Worm (Caenorhabditis elegans) whole organism, L1 larva: ENCODE results near the gene C54D10.13.

ENCODE experiments used
- alr-1 ChIP-seq: fragments of 200-800 bp; sonication (Bioruptor generic); optimal IDR thresholded peaks from 2 replicates; lab custom pipeline; 2018; ENCODE audit warnings: borderline replicate concordance, mild to moderate bottlenecking, missing genetic modification characterization, missing compliant biosample characterization
- aly-2 ChIP-seq: fragments of 150-350 bp; optimal IDR thresholded peaks from 2 replicates; lab custom pipeline; 2014; ENCODE audit warnings: missing biosample characterization, missing genetic modification characterization
- blmp-1 ChIP-seq: fragments of 150-350 bp; optimal IDR thresholded peaks from 2 replicates; lab custom pipeline; 2014; ENCODE audit warnings: missing biosample characterization, missing genetic modification characterization
- ceh-82 ChIP-seq, 3 experiments: fragments of 150-350 bp in 1 of 3; sonication (generic microtip) in 2 of 3; optimal IDR thresholded peaks; 2 replicates each; lab custom pipeline; 2014 to 2017; ENCODE audit warnings: missing biosample characterization in 3 of 3, missing genetic modification characterization in 3 of 3
- ceh-88 ChIP-seq: fragments of 200-800 bp; sonication (Bioruptor generic); IDR thresholded peaks from 2 replicates; pipeline ENCODE4 v1.3.6; 2022; ENCODE audit warnings: missing genetic modification characterization, missing compliant biosample characterization
- ces-1 ChIP-seq: fragments of 150-350 bp; optimal IDR thresholded peaks from 2 replicates; lab custom pipeline; 2014; ENCODE audit warnings: missing biosample characterization, missing genetic modification reagents, missing genetic modification characterization
- elt-3 ChIP-seq, 6 experiments: fragments of 150-350 bp in 1 of 6; sonication (generic microtip); optimal IDR thresholded peaks; 2 replicates each; lab custom pipeline; 2017 to 2018; ENCODE audit warnings: missing biosample characterization in 6 of 6, missing genetic modification characterization in 6 of 6, inconsistent platforms in 1 of 6
- lin-39 ChIP-seq: fragments of 150-350 bp; optimal IDR thresholded peaks from 2 replicates; lab custom pipeline; 2014; ENCODE audit warnings: missing biosample characterization, missing genetic modification reagents, missing genetic modification characterization
- nhr-20 ChIP-seq: sonication (generic microtip); optimal IDR thresholded peaks from 2 replicates; lab custom pipeline; 2016; ENCODE audit warnings: mild to moderate bottlenecking, missing genetic modification characterization, missing compliant biosample characterization
- pqm-1 ChIP-seq: sonication (generic microtip); optimal IDR thresholded peaks from 3 replicates; lab custom pipeline; 2017; ENCODE audit warnings: missing biosample characterization, missing genetic modification characterization
- snpc-4 ChIP-seq: fragments of 150-350 bp; optimal IDR thresholded peaks from 2 replicates; lab custom pipeline; 2014; ENCODE audit warnings: missing biosample characterization, missing genetic modification characterization
- sup-37 ChIP-seq: fragments of 200-800 bp; sonication (Bioruptor generic); optimal IDR thresholded peaks from 2 replicates; lab custom pipeline; 2018; ENCODE audit warnings: mild to moderate bottlenecking, missing genetic modification characterization, missing compliant biosample characterization
- ztf-11 ChIP-seq, 2 experiments: sonication (generic microtip); optimal IDR thresholded peaks; 2 replicates each; lab custom pipeline; 2016 to 2017; ENCODE audit warnings: missing genetic modification characterization in 2 of 2, missing biosample characterization in 1 of 2, missing compliant biosample characterization in 1 of 2

ce11 chrV:12395699-12396098 lies 36.4 kb downstream of the C54D10.13 start, which contains the start of gene twk-14:
- no peak for TF ChIP-seq aly-2
- no peak for TF ChIP-seq snpc-4 (tag; lab: Kevin White, UChicago)
- no peak for TF ChIP-seq pqm-1 (tag; lab: Kevin White, UChicago)
- TF ChIP-seq ces-1 (GFP tag; lab: Kevin White, UChicago), result no peak
- no peak for TF ChIP-seq ceh-82 (tag; optimal IDR thresholded peaks at IDR 0.05; lab: Kevin White, UChicago)
- no peak for TF ChIP-seq elt-3 (tag; optimal IDR thresholded peaks at IDR 0.05; lab: Kevin White, UChicago)
- TF ChIP-seq sup-37 (GFP tag; lab: Kevin White, UChicago), result no peak
- TF ChIP-seq lin-39 (tag; lab: Kevin White, UChicago), result no peak
- no peak for TF ChIP-seq nhr-20
- TF ChIP-seq ztf-11 (tag; optimal IDR thresholded peaks at IDR 0.05; lab: Kevin White, UChicago), result no peak
- no peak for TF ChIP-seq blmp-1 (tag; lab: Kevin White, UChicago)
- no peak for TF ChIP-seq ceh-88 (GFP tag; lab: Robert Waterston, UW)
- TF ChIP-seq alr-1, result no peak
